Worm (Caenorhabditis elegans) whole organism, L3 larva: ENCODE results near the gene C03B1.17.

Source experiments
- ama-1 ChIP-seq: fragments of 150-350 bp; optimal IDR thresholded peaks from 2 replicates; lab custom pipeline; 2018
- ceh-16 ChIP-seq: sonication (generic microtip); optimal IDR thresholded peaks from 2 replicates; lab custom pipeline; 2017; ENCODE audit warnings: missing biosample characterization, missing genetic modification characterization
- ceh-82 ChIP-seq: fragments of 150-350 bp; optimal IDR thresholded peaks from 2 replicates; lab custom pipeline; 2014; ENCODE audit warnings: missing biosample characterization, missing genetic modification characterization
- elt-1 ChIP-seq: fragments of 150-350 bp; optimal IDR thresholded peaks from 2 replicates; lab custom pipeline; 2014; ENCODE audit warnings: missing biosample characterization, missing genetic modification characterization
- fos-1 ChIP-seq: fragments of 150-350 bp; optimal IDR thresholded peaks from 2 replicates; lab custom pipeline; 2014; ENCODE audit warnings: missing biosample characterization, missing genetic modification characterization
- nhr-76 ChIP-seq: fragments of 150-350 bp; sonication (generic microtip); optimal IDR thresholded peaks from 5 replicates; lab custom pipeline; 2014; ENCODE audit warnings: missing biosample characterization, missing genetic modification characterization
- pha-4 ChIP-seq: fragments of 150-350 bp; optimal IDR thresholded peaks from 2 replicates; lab custom pipeline; 2014; ENCODE audit warnings: missing biosample characterization, missing genetic modification reagents, missing genetic modification characterization
- unc-39 ChIP-seq: sonication (generic microtip); optimal IDR thresholded peaks from 4 replicates; lab custom pipeline; 2017; ENCODE audit warnings: missing biosample characterization, missing genetic modification characterization
- unc-62 ChIP-seq: fragments of 150-350 bp; sonication (generic microtip); optimal IDR thresholded peaks from 4 replicates; lab custom pipeline; 2014; ENCODE audit warnings: missing biosample characterization, missing genetic modification reagents, missing genetic modification characterization
- ztf-11 ChIP-seq: fragments of 150-350 bp; optimal IDR thresholded peaks from 2 replicates; lab custom pipeline; 2014; ENCODE audit warnings: missing biosample characterization, missing genetic modification characterization

ce11 chrX:6355030-6355635 lies 18.3 kb upstream of the C03B1.17 start, which contains the start of gene C03B1.5:
- TF ChIP-seq unc-62 (GFP tag; lab: Kevin White, UChicago) (no peak), ztf-11 (tag; lab: Kevin White, UChicago) (no peak), elt-1 (tag; lab: Kevin White, UChicago) (no peak), nhr-76 (no peak), ceh-16 (tag; lab: Kevin White, UChicago) (no peak), ceh-82 (tag; lab: Kevin White, UChicago) (no peak), unc-39 (no peak), ama-1 (lab: Kevin White, UChicago) (no peak), fos-1 (tag; lab: Kevin White, UChicago) (no peak), pha-4 (tag; lab: Kevin White, UChicago) (no peak)
